Fruit fly (Drosophila melanogaster) S2 (cell line): Measurements from ENCODE around the gene CG9691.

Experiments
- CG8478 ChIP-seq: fragments of >200 bp; optimal IDR thresholded peaks from 2 replicates; lab custom pipeline; 2018
- CTCF ChIP-seq, 2 experiments: fragments of >200 bp; optimal IDR thresholded peaks; 2 replicates each; lab custom pipeline; 2018

DNA sequence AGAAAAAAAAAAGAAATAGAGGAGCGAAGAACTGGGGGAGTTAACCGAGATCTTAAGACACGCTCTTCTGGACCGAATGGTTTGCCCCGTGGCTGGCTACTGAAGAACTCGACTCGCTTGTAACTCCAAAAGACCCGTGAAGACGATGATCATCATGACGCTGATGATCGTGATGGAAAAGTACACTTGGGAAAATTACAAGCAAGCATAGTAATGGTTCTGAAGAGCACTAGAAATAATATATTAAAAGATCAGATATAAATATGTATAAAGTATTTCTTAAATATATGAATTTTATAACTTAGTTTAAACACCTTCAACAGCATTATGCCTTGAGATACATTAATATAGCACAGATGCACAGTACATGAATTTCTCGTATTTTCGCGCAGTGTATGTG is 26.8 kb downstream of the CG9691 start, which contains the start of gene CG1986:
- TF ChIP-seq CG8478 (lab: Kevin White, UChicago) (no peak), CTCF (optimal IDR thresholded peaks at IDR 0.05; lab: Kevin White, UChicago) (no peak)
